Fruit fly (Drosophila melanogaster) whole organism, embryonic: ENCODE measurements around the gene vih.

Experiments
- Atf-2 ChIP-seq: fragments of 200-800 bp; sonication (Bioruptor generic); optimal IDR thresholded peaks from 2 replicates; lab custom pipeline; 2016; ENCODE audit warnings: missing biosample characterization, missing genetic modification characterization
- B-H1 ChIP-seq: fragments of 200-800 bp; sonication (Bioruptor generic); IDR thresholded peaks from 3 replicates; pipeline ENCODE4 v1.3.6; 2022; ENCODE audit warnings: missing biosample characterization, missing genetic modification characterization
- Bdp1 ChIP-seq: fragments of 200-800 bp; sonication (Bioruptor generic); optimal IDR thresholded peaks from 3 replicates; lab custom pipeline; 2016; ENCODE audit warnings: missing biosample characterization, missing genetic modification characterization
- CG11398 ChIP-seq: fragments of 200-800 bp; sonication (Bioruptor generic); optimal IDR thresholded peaks from 2 replicates; lab custom pipeline; 2016; ENCODE audit warnings: missing biosample characterization, missing genetic modification characterization
- CG12155 ChIP-seq: fragments of 200-800 bp; sonication (Bioruptor generic); optimal IDR thresholded peaks from 3 replicates; lab custom pipeline; 2016; ENCODE audit warnings: missing biosample characterization, missing genetic modification characterization
- CG12659 ChIP-seq: fragments of 200-800 bp; sonication (Bioruptor generic); optimal IDR thresholded peaks from 3 replicates; lab custom pipeline; 2017; ENCODE audit warnings: mild to moderate bottlenecking, missing biosample characterization, missing genetic modification reagents, missing genetic modification characterization
- CG13894 ChIP-seq: fragments of 200-800 bp; sonication (Bioruptor generic); optimal IDR thresholded peaks from 3 replicates; lab custom pipeline; 2018; ENCODE audit warnings: missing biosample characterization, mild to moderate bottlenecking, missing genetic modification characterization, moderate library complexity
- CG14667 ChIP-seq: fragments of 200-800 bp; sonication (Bioruptor generic); IDR thresholded peaks from 2 replicates; pipeline ENCODE4 v1.3.6; 2022; ENCODE audit warnings: missing biosample characterization, missing genetic modification characterization
- CG15696 ChIP-seq: fragments of 200-800 bp; sonication (Bioruptor generic); optimal IDR thresholded peaks from 2 replicates; lab custom pipeline; 2019; ENCODE audit warnings: missing biosample characterization, mild to moderate bottlenecking, missing genetic modification characterization, moderate library complexity
- CG17328 ChIP-seq: fragments of 200-800 bp; sonication (Bioruptor generic); IDR thresholded peaks from 2 replicates; pipeline ENCODE4 v1.3.6; 2022; ENCODE audit warnings: missing biosample characterization, missing genetic modification characterization
- CG30403 ChIP-seq: fragments of 200-800 bp; sonication (Bioruptor generic); optimal IDR thresholded peaks from 3 replicates; lab custom pipeline; 2016; ENCODE audit warnings: missing biosample characterization, missing genetic modification characterization
- CG30431 ChIP-seq: fragments of 200-800 bp; sonication (Bioruptor generic); optimal IDR thresholded peaks from 2 replicates; lab custom pipeline; 2017; ENCODE audit warnings: missing biosample characterization, missing genetic modification characterization
- CG31388 ChIP-seq: fragments of 200-800 bp; sonication (Bioruptor generic); optimal IDR thresholded peaks from 2 replicates; lab custom pipeline; 2016; ENCODE audit warnings: missing biosample characterization, missing genetic modification characterization
- CG32767 ChIP-seq: fragments of 200-800 bp; sonication (Bioruptor generic); IDR thresholded peaks from 2 replicates; pipeline ENCODE4 v1.3.6; 2022; ENCODE audit warnings: missing biosample characterization, missing genetic modification characterization
- CG4282 ChIP-seq: fragments of 200-800 bp; sonication (Bioruptor generic); optimal IDR thresholded peaks from 2 replicates; lab custom pipeline; 2016; ENCODE audit warnings: missing biosample characterization, missing genetic modification characterization
- CG4328 ChIP-seq: fragments of 200-800 bp; sonication (Bioruptor generic); optimal IDR thresholded peaks from 3 replicates; lab custom pipeline; 2017; ENCODE audit warnings: missing biosample characterization, missing genetic modification reagents, missing genetic modification characterization
- CG4854 ChIP-seq: fragments of 200-800 bp; sonication (Bioruptor generic); optimal IDR thresholded peaks from 2 replicates; lab custom pipeline; 2016; ENCODE audit warnings: missing biosample characterization, missing genetic modification characterization, inconsistent platforms
- CG5245 ChIP-seq: fragments of 200-800 bp; sonication (Bioruptor generic); optimal IDR thresholded peaks from 3 replicates; lab custom pipeline; 2016; ENCODE audit warnings: missing biosample characterization, missing genetic modification characterization
- CG7271 ChIP-seq: fragments of 200-800 bp; sonication (Bioruptor generic); optimal IDR thresholded peaks from 2 replicates; lab custom pipeline; 2018; ENCODE audit warnings: missing biosample characterization, mild to moderate bottlenecking, missing genetic modification characterization, moderate library complexity
- Deaf1 ChIP-seq: fragments of 200-800 bp; optimal IDR thresholded peaks from 3 replicates; lab custom pipeline; 2019; ENCODE audit warnings: missing biosample characterization, mild to moderate bottlenecking, missing genetic modification characterization, moderate library complexity
- Dref ChIP-seq: fragments of 200-800 bp; sonication (Bioruptor generic); IDR thresholded peaks from 2 replicates; pipeline ENCODE4 v1.3.6; 2022; ENCODE audit warnings: missing biosample characterization, missing genetic modification characterization
- ERR ChIP-seq: fragments of 200-800 bp; sonication (Bioruptor generic); optimal IDR thresholded peaks from 2 replicates; lab custom pipeline; 2016; ENCODE audit warnings: missing biosample characterization, missing genetic modification characterization
- Eip74EF ChIP-seq, 2 experiments: fragments of 200-800 bp in 1 of 2; fragments of >200 bp in 1 of 2; sonication (Bioruptor generic) in 1 of 2; optimal IDR thresholded peaks; 2 replicates each; lab custom pipeline; 2017 to 2019; ENCODE audit warnings: missing biosample characterization in 2 of 2, missing genetic modification characterization in 2 of 2, mild to moderate bottlenecking in 1 of 2, moderate library complexity in 1 of 2
- GATAe ChIP-seq: fragments of 200-800 bp; sonication (Bioruptor generic); conservative IDR thresholded peaks from 2 replicates; pipeline ENCODE4 v1.3.6; 2022; ENCODE audit warnings: missing biosample characterization, missing genetic modification characterization
- HHEX ChIP-seq: fragments of 200-800 bp; sonication (Bioruptor generic); optimal IDR thresholded peaks from 3 replicates; lab custom pipeline; 2017; ENCODE audit warnings: missing biosample characterization, mild to moderate bottlenecking, missing genetic modification characterization, missing genetic modification reagents
- HLH54F ChIP-seq: fragments of 200-800 bp; sonication (Bioruptor generic); optimal IDR thresholded peaks from 3 replicates; lab custom pipeline; 2016; ENCODE audit warnings: missing biosample characterization, missing genetic modification characterization
- Mrtf ChIP-seq: fragments of 200-800 bp; sonication (Bioruptor generic); IDR thresholded peaks from 3 replicates; pipeline ENCODE4 v1.3.6; 2022; ENCODE audit warnings: missing biosample characterization, missing genetic modification characterization
- Oaz ChIP-seq: fragments of 200-800 bp; sonication (Bioruptor generic); IDR thresholded peaks from 2 replicates; pipeline ENCODE4 v1.3.6; 2022; ENCODE audit warnings: missing biosample characterization, missing genetic modification characterization
- Ptx1 ChIP-seq: fragments of 200-800 bp; sonication (Bioruptor generic); IDR thresholded peaks from 2 replicates; pipeline ENCODE4 v1.3.6; 2022; ENCODE audit warnings: missing biosample characterization, missing genetic modification characterization
- Side ChIP-seq: fragments of 200-800 bp; sonication (Bioruptor generic); optimal IDR thresholded peaks from 2 replicates; lab custom pipeline; 2016; ENCODE audit warnings: missing biosample characterization, missing genetic modification characterization
- Sox100B ChIP-seq: fragments of 200-800 bp; sonication (Bioruptor generic); optimal IDR thresholded peaks from 3 replicates; lab custom pipeline; 2018; ENCODE audit warnings: missing biosample characterization, mild to moderate bottlenecking, missing genetic modification characterization
- Trl ChIP-seq, 3 experiments: fragments of >200 bp in 2 of 3; fragments of 200-800 bp in 1 of 3; sonication (Bioruptor generic) in 1 of 3; optimal IDR thresholded peaks; 2 replicates in 1 of 3; 3 replicates in 2 of 3; lab custom pipeline; 2016 to 2017; ENCODE audit warnings: missing biosample characterization in 1 of 3, missing genetic modification characterization in 1 of 3
- Vsx1 ChIP-seq: fragments of 200-800 bp; sonication (Bioruptor generic); optimal IDR thresholded peaks from 2 replicates; lab custom pipeline; 2017; ENCODE audit warnings: missing biosample characterization, mild to moderate bottlenecking, missing genetic modification characterization, missing genetic modification reagents
- al ChIP-seq: fragments of 200-800 bp; sonication (Bioruptor generic); IDR thresholded peaks from 2 replicates; pipeline ENCODE4 v1.3.6; 2022; ENCODE audit warnings: missing biosample characterization, missing genetic modification characterization
- bbx ChIP-seq: fragments of 200-800 bp; sonication (Bioruptor generic); IDR thresholded peaks from 2 replicates; pipeline ENCODE4 v1.3.6; 2022; ENCODE audit warnings: missing biosample characterization, missing genetic modification characterization; ENCODE audit not compliant: partially characterized antibody
- crol ChIP-seq: fragments of 200-800 bp; sonication (Bioruptor generic); IDR thresholded peaks from 2 replicates; pipeline ENCODE4 v1.3.6; 2022; ENCODE audit warnings: missing biosample characterization, missing genetic modification characterization
- crp ChIP-seq, 2 experiments: fragments of 200-800 bp; sonication (Bioruptor generic); optimal IDR thresholded peaks; 2 replicates in 1 of 2; 3 replicates in 1 of 2; lab custom pipeline; 2017; ENCODE audit warnings: missing biosample characterization in 2 of 2, missing genetic modification characterization in 2 of 2, mild to moderate bottlenecking in 1 of 2, moderate library complexity in 1 of 2
- en ChIP-seq: fragments of 200-800 bp; sonication (Bioruptor generic); optimal IDR thresholded peaks from 2 replicates; lab custom pipeline; 2016; ENCODE audit warnings: missing biosample characterization, missing genetic modification characterization
- jigr1 ChIP-seq: fragments of 200-800 bp; sonication (Bioruptor generic); IDR thresholded peaks from 3 replicates; pipeline ENCODE4 v1.3.6; 2022; ENCODE audit warnings: missing biosample characterization, missing genetic modification characterization
- luna ChIP-seq: fragments of 200-800 bp; sonication (Bioruptor generic); optimal IDR thresholded peaks from 2 replicates; lab custom pipeline; 2016; ENCODE audit warnings: missing biosample characterization, missing genetic modification characterization
- maf-S ChIP-seq: fragments of 200-800 bp; sonication (Bioruptor generic); optimal IDR thresholded peaks from 2 replicates; lab custom pipeline; 2016; ENCODE audit warnings: missing biosample characterization, missing genetic modification characterization
- nau ChIP-seq: fragments of 200-800 bp; sonication (Bioruptor generic); optimal IDR thresholded peaks from 3 replicates; lab custom pipeline; 2017; ENCODE audit warnings: missing biosample characterization, mild to moderate bottlenecking, missing genetic modification characterization, missing genetic modification reagents
- onecut ChIP-seq: fragments of 200-800 bp; sonication (Bioruptor generic); IDR thresholded peaks from 2 replicates; pipeline ENCODE4 v1.3.6; 2022; ENCODE audit warnings: missing biosample characterization, missing genetic modification characterization
- peb ChIP-seq: fragments of 200-800 bp; sonication (Bioruptor generic); IDR thresholded peaks from 2 replicates; pipeline ENCODE4 v1.3.6; 2022; ENCODE audit warnings: missing biosample characterization, missing genetic modification characterization
- ro ChIP-seq: fragments of 200-800 bp; sonication (Bioruptor generic); IDR thresholded peaks from 2 replicates; pipeline ENCODE4 v1.3.6; 2022; ENCODE audit warnings: missing biosample characterization, missing genetic modification characterization
- sr ChIP-seq: fragments of 200-800 bp; sonication (Bioruptor generic); IDR thresholded peaks from 3 replicates; pipeline ENCODE4 v1.3.6; 2022; ENCODE audit warnings: missing biosample characterization, missing genetic modification characterization
- stwl ChIP-seq: fragments of 200-800 bp; sonication (Bioruptor generic); optimal IDR thresholded peaks from 3 replicates; lab custom pipeline; 2018; ENCODE audit warnings: missing biosample characterization, mild to moderate bottlenecking, missing genetic modification characterization, moderate library complexity
- toy ChIP-seq: fragments of 200-800 bp; sonication (Bioruptor generic); IDR thresholded peaks from 2 replicates; pipeline ENCODE4 v1.3.6; 2022; ENCODE audit warnings: missing biosample characterization, missing genetic modification characterization
- ttk ChIP-seq: fragments of 200-800 bp; sonication (Bioruptor generic); IDR thresholded peaks from 2 replicates; pipeline ENCODE4 v2.1.2; 2022; ENCODE audit warnings: missing biosample characterization, missing genetic modification characterization
- wek ChIP-seq: fragments of 200-800 bp; sonication (Bioruptor generic); optimal IDR thresholded peaks from 3 replicates; lab custom pipeline; 2018; ENCODE audit warnings: missing biosample characterization, mild to moderate bottlenecking, missing genetic modification characterization, moderate library complexity

Gene vih

dm6 chr3L:12482917-12483316 is 21.2 kb upstream of the vih start (continued):
- peak; percentile 39 for TF ChIP-seq Deaf1 (tag; lab: Kevin White, UChicago)
- TF ChIP-seq Side (GFP tag; lab: Kevin White, UChicago) = peak; percentile 23
- no peak for TF ChIP-seq wek
- peak; percentile 86 for TF ChIP-seq Sox100B (GFP tag; lab: Kevin White, UChicago)
- peak; percentile 86 for TF ChIP-seq CG12659 (GFP tag; lab: Kevin White, UChicago)
- TF ChIP-seq GATAe (GFP tag; lab: Robert Waterston, UW) = 0 out of 2 replicates have a peak, but pooled peaks have one; percentile 9
- peak; percentile 16 for TF ChIP-seq CG12155
- 0 out of 3 replicates have a peak, but pooled peaks have one; percentile 15 for TF ChIP-seq jigr1 (GFP tag; lab: Robert Waterston, UW)
- peak; percentile 27 for TF ChIP-seq CG31388 (GFP tag; lab: Kevin White, UChicago)
- TF ChIP-seq CG4854 (GFP tag; lab: Kevin White, UChicago) = peak; percentile 56
- TF ChIP-seq CG5245 (GFP tag; lab: Kevin White, UChicago) = peak; percentile 36
- TF ChIP-seq CG4282 (GFP tag; lab: Kevin White, UChicago) = no peak
- TF ChIP-seq crol (GFP tag; lab: Robert Waterston, UW) = no peak
- peak; percentile 51 for TF ChIP-seq Atf-2
- peak; percentile 59 for TF ChIP-seq ttk (GFP tag; lab: Robert Waterston, UW)
- peak; percentile 50 for TF ChIP-seq onecut (GFP tag; lab: Robert Waterston, UW)
- TF ChIP-seq CG7271 = no peak
- peak; percentile 62 for TF ChIP-seq Vsx1 (GFP tag; lab: Kevin White, UChicago)
- no peak for TF ChIP-seq Dref (GFP tag; lab: Robert Waterston, UW)
- TF ChIP-seq CG15696 (tag; lab: Kevin White, UChicago) = peak; percentile 27
- TF ChIP-seq B-H1 (GFP tag; lab: Robert Waterston, UW) = peak; percentile 66
- TF ChIP-seq Eip74EF (GFP tag; optimal IDR thresholded peaks at IDR 0.05; lab: Kevin White, UChicago) = peak in 1 of 2 experiments; percentile 63
- no peak for TF ChIP-seq CG4328
- no peak for TF ChIP-seq Trl (optimal IDR thresholded peaks at IDR 0.05; lab: Kevin White, UChicago)
- TF ChIP-seq Trl (GFP tag; optimal IDR thresholded peaks at IDR 0.05; lab: Kevin White, UChicago) = peak; percentile 19
- TF ChIP-seq Mrtf (GFP tag; lab: Robert Waterston, UW) = no peak; the same call in 2 of the 3 replicates
- TF ChIP-seq CG11398 (GFP tag; lab: Kevin White, UChicago) = no peak
- TF ChIP-seq crp (GFP tag; optimal IDR thresholded peaks at IDR 0.05; lab: Kevin White, UChicago) = peak in 1 of 2 experiments; percentile 16
- TF ChIP-seq sr (GFP tag; lab: Robert Waterston, UW) = no peak
- TF ChIP-seq Oaz (GFP tag; lab: Robert Waterston, UW) = 0 out of 2 replicates have a peak, but pooled peaks have one; percentile 33
- peak; percentile 56; the same call in 1 of the 2 replicates for TF ChIP-seq CG14667
- no peak for TF ChIP-seq luna (GFP tag; lab: Kevin White, UChicago)
- TF ChIP-seq HLH54F = peak; percentile 53
- no peak for TF ChIP-seq CG32767 (GFP tag; lab: Robert Waterston, UW)
- TF ChIP-seq toy = no peak
- no peak for TF ChIP-seq bbx (GFP tag; lab: Robert Waterston, UW)
- TF ChIP-seq CG17328 = 0 out of 2 replicates have a peak, but pooled peaks have one; percentile 46
- no peak for TF ChIP-seq en (GFP tag; lab: Kevin White, UChicago)
- TF ChIP-seq maf-S (GFP tag; lab: Kevin White, UChicago) = peak; percentile 20
- TF ChIP-seq stwl (tag; lab: Kevin White, UChicago) = no peak
- TF ChIP-seq CG30403 (GFP tag; lab: Kevin White, UChicago) = peak; percentile 82
- TF ChIP-seq CG13894 (tag; lab: Kevin White, UChicago) = no peak
- TF ChIP-seq Ptx1 (GFP tag; lab: Robert Waterston, UW) = peak; percentile 79
- TF ChIP-seq ro (GFP tag; lab: Robert Waterston, UW) = no peak; the same call in 1 of the 2 replicates
- peak; percentile 14 for TF ChIP-seq CG30431 (GFP tag; lab: Kevin White, UChicago)
- TF ChIP-seq Bdp1 = peak; percentile 40
- peak; percentile 69 for TF ChIP-seq nau (GFP tag; lab: Kevin White, UChicago)
- no peak for TF ChIP-seq ERR (GFP tag; lab: Kevin White, UChicago)
- TF ChIP-seq HHEX (GFP tag; lab: Kevin White, UChicago) = peak; percentile 72
- peak; percentile 55; the same call in 1 of the 2 replicates for TF ChIP-seq peb (GFP tag; lab: Robert Waterston, UW)
- peak; percentile 59 for TF ChIP-seq al (GFP tag; lab: Robert Waterston, UW)
